Fruit fly (Drosophila melanogaster) whole organism, embryonic: ENCODE results near the gene HIP-R.

Experiments used
- CG4617 ChIP-seq: fragments of 200-800 bp; sonication (Bioruptor generic); optimal IDR thresholded peaks from 3 replicates; lab custom pipeline; 2016; ENCODE audit warnings: missing biosample characterization, missing genetic modification characterization, borderline replicate concordance
- Dfd ChIP-seq, 2 experiments: fragments of >200 bp; optimal IDR thresholded peaks; 2 replicates each; lab custom pipeline; 2017; ENCODE audit warnings: missing biosample characterization in 2 of 2, missing genetic modification characterization in 2 of 2
- Hr78 ChIP-seq, 2 experiments: fragments of 200-800 bp in 1 of 2; fragments of >200 bp in 1 of 2; sonication (Bioruptor generic) in 1 of 2; optimal IDR thresholded peaks; 2 replicates each; lab custom pipeline; 2017 to 2019; ENCODE audit warnings: missing biosample characterization in 2 of 2, missing genetic modification characterization in 2 of 2, mild to moderate bottlenecking in 1 of 2, moderate library complexity in 1 of 2
- amos ChIP-seq: fragments of 200-800 bp; sonication (Bioruptor generic); IDR thresholded peaks from 2 replicates; pipeline ENCODE4 v1.3.6; 2022; ENCODE audit warnings: missing biosample characterization, missing genetic modification characterization; ENCODE audit not compliant: partially characterized antibody
- dimm ChIP-seq: fragments of 200-800 bp; sonication (Bioruptor generic); IDR thresholded peaks from 2 replicates; pipeline ENCODE4 v1.3.6; 2022; ENCODE audit warnings: missing biosample characterization, missing genetic modification characterization
- gcm ChIP-seq: fragments of 200-800 bp; sonication (Bioruptor generic); optimal IDR thresholded peaks from 2 replicates; lab custom pipeline; 2019; ENCODE audit warnings: missing biosample characterization, mild to moderate bottlenecking, missing genetic modification characterization, moderate library complexity
- sob ChIP-seq: fragments of 200-800 bp; sonication (Bioruptor generic); IDR thresholded peaks from 2 replicates; pipeline ENCODE4 v1.3.6; 2022; ENCODE audit warnings: missing biosample characterization, missing genetic modification characterization

- TF ChIP-seq gcm = no peak
- TF ChIP-seq amos = no peak
- no peak for TF ChIP-seq CG4617 (GFP tag; lab: Kevin White, UChicago)
- no peak for TF ChIP-seq Dfd (GFP tag; optimal IDR thresholded peaks at IDR 0.05; lab: Kevin White, UChicago)
- TF ChIP-seq Hr78 (GFP tag; optimal IDR thresholded peaks at IDR 0.05; lab: Kevin White, UChicago) = no peak
- TF ChIP-seq sob = no peak
- TF ChIP-seq dimm (GFP tag; lab: Robert Waterston, UW) = no peak
These were observed 25.9 kb downstream of the HIP-R start for dm6 chrX:3815663-3816062.
